Comparison of ENCODE assay signal across 2 worm cellular contexts in genomic region chrII:15025599-15026164, ce11.
TF ChIP-seq lines count a peak whose summit lies in the region.

TSS of gene cmtr-1 (plus strand) at chrII:15026114.

TF ChIP-seq in whole organism, L1 larva, 84 proteins besides CTCF, POLR2A, EP300 and RAD21 (continued from another document):
- peak; percentile 96 for TF ChIP-seq grh-1 (GFP tag; IDR thresholded peaks at IDR 0.05; lab: Robert Waterston, UW)
- TF ChIP-seq lin-15B (tag; optimal IDR thresholded peaks at IDR 0.05; lab: Kevin White, UChicago): peak; percentile 91
- TF ChIP-seq Y116A8C.19 (tag; optimal IDR thresholded peaks at IDR 0.05; lab: Kevin White, UChicago; ENCODE audit: borderline replicate concordance): peak; percentile 66
- peak; percentile 99 for TF ChIP-seq nhr-85 (tag; lab: Kevin White, UChicago)
- peak; percentile 96 for TF ChIP-seq C16A3.4 (tag; optimal IDR thresholded peaks at IDR 0.05; lab: Kevin White, UChicago)
- TF ChIP-seq vab-15 (tag; optimal IDR thresholded peaks at IDR 0.05; lab: Kevin White, UChicago): peak; percentile 43
- no peak for TF ChIP-seq unc-30 (tag; optimal IDR thresholded peaks at IDR 0.05; lab: Kevin White, UChicago)
- TF ChIP-seq isw-1 (GFP tag; IDR thresholded peaks at IDR 0.05; lab: Robert Waterston, UW): peak; percentile 96
- peak; percentile 7 to 59 for TF ChIP-seq egl-27 (tag; optimal IDR thresholded peaks at IDR 0.05; lab: Kevin White, UChicago)
- peak; percentile 97 for TF ChIP-seq egl-13 (tag; optimal IDR thresholded peaks at IDR 0.05; lab: Kevin White, UChicago)
- peak; percentile 51 for TF ChIP-seq ceh-90 (tag; optimal IDR thresholded peaks at IDR 0.05; lab: Kevin White, UChicago)
- peak; percentile 97 for TF ChIP-seq lin-14 (GFP tag; optimal IDR thresholded peaks at IDR 0.05; lab: Kevin White, UChicago)
- no peak for TF ChIP-seq sptf-1 (tag; optimal IDR thresholded peaks at IDR 0.05; lab: Kevin White, UChicago)
- TF ChIP-seq dsc-1 (tag; optimal IDR thresholded peaks at IDR 0.05; lab: Kevin White, UChicago): peak; percentile 99
- TF ChIP-seq lin-39 (tag; optimal IDR thresholded peaks at IDR 0.05; lab: Kevin White, UChicago): peak; percentile 95
- peak; percentile 85 for TF ChIP-seq fkh-4 (tag; optimal IDR thresholded peaks at IDR 0.05; lab: Kevin White, UChicago; ENCODE audit: borderline replicate concordance)
- peak; percentile 91 for TF ChIP-seq C04F5.9 (tag; optimal IDR thresholded peaks at IDR 0.05; lab: Kevin White, UChicago)
- TF ChIP-seq unc-62 (GFP tag; optimal IDR thresholded peaks at IDR 0.05; lab: Kevin White, UChicago): no peak
- TF ChIP-seq nhr-47 (tag; optimal IDR thresholded peaks at IDR 0.05; lab: Kevin White, UChicago): peak; percentile 99
- peak; percentile 94 for TF ChIP-seq pax-3 (tag; optimal IDR thresholded peaks at IDR 0.05; lab: Kevin White, UChicago)
- TF ChIP-seq ces-1 (GFP tag; optimal IDR thresholded peaks at IDR 0.05; lab: Kevin White, UChicago): no peak
- peak; percentile 95 for TF ChIP-seq ceh-8 (GFP tag; optimal IDR thresholded peaks at IDR 0.05; lab: Kevin White, UChicago)
- no peak for TF ChIP-seq pqm-1 (tag; optimal IDR thresholded peaks at IDR 0.05; lab: Kevin White, UChicago)
- TF ChIP-seq tbx-2 (tag; optimal IDR thresholded peaks at IDR 0.05; lab: Kevin White, UChicago): peak; percentile 98
TF ChIP-seq in whole organism, L1 larva: peak in this region for 70.

TF ChIP-seq in whole organism, young adult, 124 proteins besides CTCF, POLR2A, EP300 and RAD21 (continued from another document):
- no peak for TF ChIP-seq F57A8.1 (GFP tag; optimal IDR thresholded peaks at IDR 0.05; lab: Kevin White, UChicago)
- peak; percentile 82 for TF ChIP-seq lin-26 (GFP tag; IDR thresholded peaks at IDR 0.05; lab: Robert Waterston, UW)
- TF ChIP-seq egl-44 (GFP tag; IDR thresholded peaks at IDR 0.05; lab: Robert Waterston, UW): peak; percentile 85
- TF ChIP-seq ceh-58 (GFP tag; IDR thresholded peaks at IDR 0.05; lab: Robert Waterston, UW): 0 out of 2 replicates have a peak, but pooled peaks have one; percentile 2
- peak; percentile 94 for TF ChIP-seq athp-1 (tag; optimal IDR thresholded peaks at IDR 0.05; lab: Kevin White, UChicago)
- peak; percentile 40 to 82 for TF ChIP-seq rec-8 (tag; optimal IDR thresholded peaks at IDR 0.05; lab: Kevin White, UChicago)
- TF ChIP-seq F55B11.4 (tag; optimal IDR thresholded peaks at IDR 0.05; lab: Kevin White, UChicago; ENCODE audit: borderline replicate concordance, insufficient read depth): no peak
- TF ChIP-seq F52B5.7 (tag; optimal IDR thresholded peaks at IDR 0.05; lab: Kevin White, UChicago): peak; percentile 82
- TF ChIP-seq madf-3 (GFP tag; IDR thresholded peaks at IDR 0.05; lab: Robert Waterston, UW): 0 out of 2 replicates have a peak, but pooled peaks have one; percentile 56
- TF ChIP-seq die-1 (tag; optimal IDR thresholded peaks at IDR 0.05; lab: Kevin White, UChicago): peak; percentile 68
- TF ChIP-seq pha-4 (tag; optimal IDR thresholded peaks at IDR 0.05; lab: Kevin White, UChicago): no peak
- no peak for TF ChIP-seq nhr-90 (tag; optimal IDR thresholded peaks at IDR 0.05; lab: Kevin White, UChicago)
- TF ChIP-seq hrde-1 (tag; optimal IDR thresholded peaks at IDR 0.05; lab: Kevin White, UChicago; ENCODE audit: borderline replicate concordance): peak; percentile 91
- peak; percentile 95 for TF ChIP-seq F49E8.2 (tag; optimal IDR thresholded peaks at IDR 0.05; lab: Kevin White, UChicago; ENCODE audit: insufficient read depth)
- peak; percentile 44 for TF ChIP-seq T26A5.8 (tag; optimal IDR thresholded peaks at IDR 0.05; lab: Kevin White, UChicago)
- peak; percentile 87 for TF ChIP-seq madf-10 (tag; optimal IDR thresholded peaks at IDR 0.05; lab: Kevin White, UChicago)
- TF ChIP-seq let-526 (GFP tag; IDR thresholded peaks at IDR 0.05; lab: Robert Waterston, UW): 0 out of 2 replicates have a peak, but pooled peaks have one; percentile 76
- TF ChIP-seq B0035.1 (tag; optimal IDR thresholded peaks at IDR 0.05; lab: Kevin White, UChicago): peak; percentile 62
- TF ChIP-seq repo-1 (tag; optimal IDR thresholded peaks at IDR 0.05; lab: Kevin White, UChicago): peak; percentile 97
- TF ChIP-seq hsf-1 (GFP tag; IDR thresholded peaks at IDR 0.05; lab: Robert Waterston, UW): peak; percentile 87
- no peak for TF ChIP-seq hlh-12 (tag; optimal IDR thresholded peaks at IDR 0.05; lab: Kevin White, UChicago)
- TF ChIP-seq sea-2 (GFP tag; IDR thresholded peaks at IDR 0.05; lab: Robert Waterston, UW): no peak
- TF ChIP-seq C06A6.2 (GFP tag; conservative IDR thresholded peaks at IDR 0.05; lab: Robert Waterston, UW): peak; percentile 86; the same call in 1 of the 2 replicates
TF ChIP-seq in whole organism, young adult: peak in this region for 96.
